Worm (Caenorhabditis elegans): ENCODE results near the gene T04C9.3.
A peak's percentile ranks its signal among the peaks of the same experiment; 100 is the strongest.

The T04C9.3 gene

ce11 chrIII:5967640-5968039 is 17.8 kb upstream of the T04C9.3 start:
- TF ChIP-seq fax-1 (tag; optimal IDR thresholded peaks at IDR 0.05) = no peak
- no peak for TF ChIP-seq pros-1 (tag; optimal IDR thresholded peaks at IDR 0.05)
- no peak for TF ChIP-seq mec-3 (tag; optimal IDR thresholded peaks at IDR 0.05; ENCODE audit: borderline replicate concordance)
- TF ChIP-seq elt-4 (tag; optimal IDR thresholded peaks at IDR 0.05) = no peak
- no peak for TF ChIP-seq K02D7.2 (tag; optimal IDR thresholded peaks at IDR 0.05)
- TF ChIP-seq fkh-6 (tag; optimal IDR thresholded peaks at IDR 0.05) = no peak
- no peak for TF ChIP-seq ztf-16 (tag; optimal IDR thresholded peaks at IDR 0.05)
- no peak for TF ChIP-seq ceh-6 (GFP tag; optimal IDR thresholded peaks at IDR 0.05)

ce11 chrIII:5975005-5975730 is 10.3 kb upstream of the T04C9.3 start, which contains the start of gene mlp-1:
Gene mlp-1 (minus strand): TSS chrIII:5975055.
- no peak for TF ChIP-seq lin-11 (tag; optimal IDR thresholded peaks at IDR 0.05)
- TF ChIP-seq unc-55 (GFP tag; optimal IDR thresholded peaks at IDR 0.05) = no peak
- no peak for TF ChIP-seq sox-2 (GFP tag; IDR thresholded peaks at IDR 0.05)
- TF ChIP-seq syd-9 (tag; optimal IDR thresholded peaks at IDR 0.05) = no peak
- no peak for TF ChIP-seq K02D7.2 (tag; optimal IDR thresholded peaks at IDR 0.05)
- TF ChIP-seq hlh-8 (tag; optimal IDR thresholded peaks at IDR 0.05) = no peak
- TF ChIP-seq lim-6 (tag; optimal IDR thresholded peaks at IDR 0.05) = no peak
- no peak for TF ChIP-seq unc-3 (GFP tag; conservative IDR thresholded peaks at IDR 0.05)
- TF ChIP-seq unc-3 (tag; optimal IDR thresholded peaks at IDR 0.05) = no peak
- TF ChIP-seq hlh-15 (tag; optimal IDR thresholded peaks at IDR 0.05) = no peak
- TF ChIP-seq ttx-3 (tag; optimal IDR thresholded peaks at IDR 0.05) = no peak
- TF ChIP-seq nhr-232 (tag; optimal IDR thresholded peaks at IDR 0.05) = no peak
- no peak for TF ChIP-seq odd-2 (tag; optimal IDR thresholded peaks at IDR 0.05)
- no peak for TF ChIP-seq ets-4 (tag; optimal IDR thresholded peaks at IDR 0.05)
- no peak for TF ChIP-seq elt-4 (tag; optimal IDR thresholded peaks at IDR 0.05)
- TF ChIP-seq ceh-2 (tag; optimal IDR thresholded peaks at IDR 0.05) = no peak
- no peak for TF ChIP-seq unc-86 (tag; optimal IDR thresholded peaks at IDR 0.05)
- TF ChIP-seq pax-1 (tag; optimal IDR thresholded peaks at IDR 0.05) = no peak
- no peak for TF ChIP-seq zip-5 (tag; optimal IDR thresholded peaks at IDR 0.05)

DNA sequence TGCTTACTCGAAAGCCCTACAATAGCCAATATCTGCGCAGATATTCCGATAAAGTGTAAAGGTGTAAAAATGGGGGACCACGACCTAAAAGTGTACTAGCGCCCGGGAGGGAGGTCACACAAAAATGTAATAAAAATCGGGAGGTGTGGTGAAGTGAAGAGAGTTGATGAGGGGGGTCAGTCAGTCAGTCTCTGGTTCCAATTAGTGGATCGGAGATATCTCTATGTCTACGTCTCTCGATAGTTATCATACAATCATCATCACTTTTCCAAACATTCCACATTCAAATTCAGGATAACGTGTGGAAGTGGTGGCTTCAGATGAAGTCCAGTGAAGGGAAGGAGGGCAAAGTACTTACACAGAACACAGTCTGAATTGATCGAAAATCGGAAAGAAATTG is 9.4 kb upstream of the T04C9.3 start:
- peak; percentile 64 for TF ChIP-seq hlh-8 (tag; optimal IDR thresholded peaks at IDR 0.05)
- TF ChIP-seq Y22D7AL.16 (tag; optimal IDR thresholded peaks at IDR 0.05) = no peak
- peak; percentile 1 for TF ChIP-seq ref-2 (tag; optimal IDR thresholded peaks at IDR 0.05)

DNA sequence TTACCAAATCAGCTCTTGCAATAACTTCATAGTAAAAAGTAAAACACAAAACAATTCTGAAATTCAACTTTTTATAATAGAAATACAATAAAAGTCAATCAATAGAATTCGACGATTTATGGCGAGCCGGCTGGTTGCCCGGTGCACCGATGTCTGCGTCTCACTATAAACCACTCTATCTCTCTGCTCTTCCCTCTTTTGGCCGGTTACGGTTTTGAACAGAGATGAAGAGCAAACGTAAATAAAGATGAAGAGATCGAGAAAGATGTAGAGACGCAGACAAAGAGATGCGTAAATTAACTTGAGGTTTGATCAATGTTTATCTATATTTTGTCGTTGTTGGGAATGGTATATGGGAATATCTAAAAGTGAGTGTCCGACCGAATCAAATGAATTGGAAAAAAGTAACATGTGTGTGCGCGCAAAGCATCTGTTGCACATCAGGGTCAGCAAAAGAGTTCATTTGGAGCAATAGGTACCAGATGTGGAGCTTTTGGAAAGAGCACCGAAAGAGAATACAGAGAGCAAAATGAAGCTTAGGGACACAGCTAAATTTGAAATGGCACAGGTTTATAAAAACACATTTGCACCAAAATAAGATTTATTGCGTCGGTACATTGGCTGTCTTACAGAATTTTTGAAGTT is 5.0 kb upstream of the T04C9.3 start:
- peak; percentile 85 for TF ChIP-seq hlh-8 (tag; optimal IDR thresholded peaks at IDR 0.05)
- peak; percentile 82 for TF ChIP-seq pax-1 (tag; optimal IDR thresholded peaks at IDR 0.05)
- TF ChIP-seq unc-86 (tag; optimal IDR thresholded peaks at IDR 0.05) = no peak

ce11 chrIII:5981407-5981806 is 4.0 kb upstream of the T04C9.3 start:
- TF ChIP-seq F13H6.1 (tag; optimal IDR thresholded peaks at IDR 0.05) (no peak), pag-3 (tag; optimal IDR thresholded peaks at IDR 0.05; ENCODE audit: borderline replicate concordance) (no peak), K09A11.1 (tag; optimal IDR thresholded peaks at IDR 0.05; ENCODE audit: insufficient read depth) (no peak), ama-1 (optimal IDR thresholded peaks at IDR 0.05) (no peak), elt-2 (tag; optimal IDR thresholded peaks at IDR 0.05) (peak; percentile 94), ceh-19 (GFP tag; optimal IDR thresholded peaks at IDR 0.05) (no peak), ahr-1 (tag; optimal IDR thresholded peaks at IDR 0.05) (no peak)

All from whole organism, late embryonic.